Worm (Caenorhabditis elegans) whole organism, midembryonic: ENCODE data around the gene dnj-14.

Experiments
- T22C8.4 ChIP-seq: fragments of 200-800 bp; sonication (Bioruptor generic); IDR thresholded peaks from 2 replicates; pipeline ENCODE4 v1.3.6; 2022; ENCODE audit warnings: missing genetic modification characterization, missing compliant biosample characterization
- cog-1 ChIP-seq: sonication (generic microtip); optimal IDR thresholded peaks from 2 replicates; lab custom pipeline; 2016; ENCODE audit warnings: missing genetic modification characterization, missing compliant biosample characterization
- flt-1 ChIP-seq: fragments of 200-800 bp; sonication (Bioruptor generic); IDR thresholded peaks from 2 replicates; pipeline ENCODE4 v1.3.6; 2022; ENCODE audit warnings: missing genetic modification characterization, missing compliant biosample characterization
- klf-2 ChIP-seq: fragments of 200-800 bp; sonication (Bioruptor generic); conservative IDR thresholded peaks from 2 replicates; pipeline ENCODE4 v1.3.6; 2022; ENCODE audit warnings: missing genetic modification reagents, missing genetic modification characterization, missing compliant biosample characterization
- med-1 ChIP-seq: sonication (generic microtip); optimal IDR thresholded peaks from 2 replicates; lab custom pipeline; 2017; ENCODE audit warnings: missing genetic modification characterization, mild to moderate bottlenecking, missing compliant biosample characterization, antibody characterized with exemption, missing genetic modification reagents; ENCODE audit not compliant: insufficient read depth
- ref-1 ChIP-seq: fragments of 200-800 bp; sonication (Bioruptor generic); conservative IDR thresholded peaks from 2 replicates; pipeline ENCODE4 v1.3.6; 2022; ENCODE audit warnings: missing genetic modification reagents, missing genetic modification characterization, missing compliant biosample characterization
- tab-1 ChIP-seq: fragments of 200-800 bp; sonication (Bioruptor generic); IDR thresholded peaks from 2 replicates; pipeline ENCODE4 v1.3.6; 2022; ENCODE audit warnings: missing genetic modification characterization, missing compliant biosample characterization
- ztf-23 ChIP-seq: fragments of 200-800 bp; sonication (Bioruptor generic); IDR thresholded peaks from 2 replicates; pipeline ENCODE4 v1.3.6; 2022; ENCODE audit warnings: missing genetic modification reagents, missing genetic modification characterization, missing compliant biosample characterization
- ztf-29 ChIP-seq: fragments of 200-800 bp; sonication (Bioruptor generic); IDR thresholded peaks from 2 replicates; pipeline ENCODE4 v1.3.6; 2022; ENCODE audit warnings: missing genetic modification reagents, missing genetic modification characterization, missing compliant biosample characterization

dnj-14 gene

ce11 chrX:4720603-4721529, 9.3 kb upstream of the dnj-14 start, which contains the start of gene F55D10.4:
Gene F55D10.4 (minus strand): TSS chrX:4720653.
- TF ChIP-seq tab-1 (GFP tag; lab: Robert Waterston, UW) (no peak), flt-1 (GFP tag; lab: Robert Waterston, UW) (no peak), T22C8.4 (GFP tag; lab: Robert Waterston, UW) (no peak), cog-1 (tag; lab: Kevin White, UChicago) (no peak), ref-1 (GFP tag; lab: Robert Waterston, UW) (no peak), ztf-23 (GFP tag; lab: Robert Waterston, UW) (no peak)

ce11 chrX:4718114-4718513, 6.6 kb upstream of the dnj-14 start:
- TF ChIP-seq T22C8.4 (GFP tag; lab: Robert Waterston, UW) (no peak), med-1 (GFP tag; lab: Kevin White, UChicago) (no peak), ztf-29 (GFP tag; lab: Robert Waterston, UW) (no peak), ref-1 (GFP tag; lab: Robert Waterston, UW) (no peak), klf-2 (GFP tag; lab: Robert Waterston, UW) (no peak), flt-1 (GFP tag; lab: Robert Waterston, UW) (no peak), tab-1 (GFP tag; lab: Robert Waterston, UW) (no peak), ztf-23 (GFP tag; lab: Robert Waterston, UW) (no peak), cog-1 (tag; lab: Kevin White, UChicago) (no peak)

- TF ChIP-seq med-1 (GFP tag; lab: Kevin White, UChicago) (no peak), T22C8.4 (GFP tag; lab: Robert Waterston, UW) (peak; percentile 39; the same call in 1 of the 2 replicates), tab-1 (GFP tag; lab: Robert Waterston, UW) (0 out of 2 replicates have a peak, but pooled peaks have one; percentile 20)
These were observed 3.6 kb upstream of the dnj-14 start, which contains the start of gene rpl-25.1 for ce11 chrX:4715107-4715506. Gene rpl-25.1 (plus strand): TSS chrX:4715178.

ce11 chrX:4706755-4707226, 4.8 kb downstream of the dnj-14 start, which contains the start of gene dhhc-10:
Gene dhhc-10 (plus strand): TSS chrX:4707176.
- TF ChIP-seq ztf-29 (GFP tag; lab: Robert Waterston, UW) (no peak), cog-1 (tag; lab: Kevin White, UChicago) (peak; percentile 59), ref-1 (GFP tag; lab: Robert Waterston, UW) (no peak)

ce11 chrX:4705666-4706065, 5.9 kb downstream of the dnj-14 start:
- TF ChIP-seq ztf-23 (GFP tag; lab: Robert Waterston, UW) (no peak), tab-1 (GFP tag; lab: Robert Waterston, UW) (no peak), ref-1 (GFP tag; lab: Robert Waterston, UW) (no peak), cog-1 (tag; lab: Kevin White, UChicago) (no peak), klf-2 (GFP tag; lab: Robert Waterston, UW) (no peak), flt-1 (GFP tag; lab: Robert Waterston, UW) (no peak), T22C8.4 (GFP tag; lab: Robert Waterston, UW) (no peak), ztf-29 (GFP tag; lab: Robert Waterston, UW) (no peak), med-1 (GFP tag; lab: Kevin White, UChicago) (no peak)

- TF ChIP-seq ztf-29 (GFP tag; lab: Robert Waterston, UW) (no peak), flt-1 (GFP tag; lab: Robert Waterston, UW) (no peak), klf-2 (GFP tag; lab: Robert Waterston, UW) (no peak), ref-1 (GFP tag; lab: Robert Waterston, UW) (no peak), T22C8.4 (GFP tag; lab: Robert Waterston, UW) (no peak), tab-1 (GFP tag; lab: Robert Waterston, UW) (no peak), med-1 (GFP tag; lab: Kevin White, UChicago) (no peak), cog-1 (tag; lab: Kevin White, UChicago) (no peak), ztf-23 (GFP tag; lab: Robert Waterston, UW) (no peak)
These were observed 6.7 kb downstream of the dnj-14 start, which contains the start of gene aqp-8 for ce11 chrX:4704877-4705276. Gene aqp-8 (minus strand): TSS chrX:4704977.

ce11 chrX:4700083-4700482, 11.5 kb downstream of the dnj-14 start:
- TF ChIP-seq tab-1 (GFP tag; lab: Robert Waterston, UW) (no peak), flt-1 (GFP tag; lab: Robert Waterston, UW) (no peak), klf-2 (GFP tag; lab: Robert Waterston, UW) (no peak), ztf-23 (GFP tag; lab: Robert Waterston, UW) (no peak), T22C8.4 (GFP tag; lab: Robert Waterston, UW) (no peak), ref-1 (GFP tag; lab: Robert Waterston, UW) (no peak), cog-1 (tag; lab: Kevin White, UChicago) (no peak), med-1 (GFP tag; lab: Kevin White, UChicago) (no peak), ztf-29 (GFP tag; lab: Robert Waterston, UW) (no peak)

ce11 chrX:4699411-4700050, 12.0 kb downstream of the dnj-14 start, which contains the start of gene hyl-2:
Gene hyl-2 (minus strand): TSS chrX:4699461.
- TF ChIP-seq tab-1 (GFP tag; lab: Robert Waterston, UW) (no peak), ztf-23 (GFP tag; lab: Robert Waterston, UW) (0 out of 2 replicates have a peak, but pooled peaks have one; percentile 31), flt-1 (GFP tag; lab: Robert Waterston, UW) (no peak)
